Fruit fly (Drosophila melanogaster) whole organism, embryonic: ENCODE data around the gene CG3652.

Experiments used
- Ada2b ChIP-seq: fragments of 200-800 bp; sonication (Bioruptor generic); IDR thresholded peaks from 2 replicates; pipeline ENCODE4 v1.3.6; 2022; ENCODE audit warnings: missing biosample characterization, missing genetic modification characterization
- Adf1 ChIP-seq: fragments of 200-800 bp; sonication (Bioruptor generic); IDR thresholded peaks from 2 replicates; pipeline ENCODE4 v1.3.6; 2022; ENCODE audit warnings: missing biosample characterization, missing genetic modification characterization
- Aef1 ChIP-seq: fragments of 200-800 bp; sonication (Bioruptor generic); IDR thresholded peaks from 3 replicates; pipeline ENCODE4 v1.3.6; 2022; ENCODE audit warnings: missing biosample characterization, missing genetic modification characterization
- Bgb ChIP-seq: fragments of 200-800 bp; sonication (Bioruptor generic); IDR thresholded peaks from 2 replicates; pipeline ENCODE4 v1.3.6; 2022; ENCODE audit warnings: missing biosample characterization, missing genetic modification characterization; ENCODE audit not compliant: partially characterized antibody
- CG1024 ChIP-seq: fragments of 200-800 bp; sonication (Bioruptor generic); IDR thresholded peaks from 2 replicates; pipeline ENCODE4 v1.3.6; 2022; ENCODE audit warnings: missing biosample characterization, missing genetic modification characterization
- CG10431 ChIP-seq: fragments of 200-800 bp; sonication (Bioruptor generic); optimal IDR thresholded peaks from 3 replicates; lab custom pipeline; 2018; ENCODE audit warnings: missing biosample characterization, mild to moderate bottlenecking, missing genetic modification characterization
- CG12155 ChIP-seq: fragments of 200-800 bp; sonication (Bioruptor generic); optimal IDR thresholded peaks from 3 replicates; lab custom pipeline; 2016; ENCODE audit warnings: missing biosample characterization, missing genetic modification characterization
- CG13424 ChIP-seq: fragments of 200-800 bp; sonication (Bioruptor generic); optimal IDR thresholded peaks from 2 replicates; lab custom pipeline; 2019; ENCODE audit warnings: missing biosample characterization, mild to moderate bottlenecking, missing genetic modification characterization, moderate library complexity
- CG13624 ChIP-seq: fragments of 200-800 bp; sonication (Bioruptor generic); optimal IDR thresholded peaks from 2 replicates; lab custom pipeline; 2016; ENCODE audit warnings: missing biosample characterization, missing genetic modification characterization
- CG1529 ChIP-seq: fragments of 200-800 bp; sonication (Bioruptor generic); optimal IDR thresholded peaks from 3 replicates; lab custom pipeline; 2018; ENCODE audit warnings: missing biosample characterization, missing genetic modification characterization
- CG17186 ChIP-seq: fragments of 200-800 bp; sonication (Bioruptor generic); optimal IDR thresholded peaks from 3 replicates; lab custom pipeline; 2017; ENCODE audit warnings: missing biosample characterization, missing genetic modification reagents, missing genetic modification characterization
- CG2202 ChIP-seq: fragments of 200-800 bp; sonication (Bioruptor generic); optimal IDR thresholded peaks from 2 replicates; lab custom pipeline; 2018; ENCODE audit warnings: missing biosample characterization, mild to moderate bottlenecking, missing genetic modification characterization
- CG30431 ChIP-seq: fragments of 200-800 bp; sonication (Bioruptor generic); optimal IDR thresholded peaks from 2 replicates; lab custom pipeline; 2017; ENCODE audit warnings: missing biosample characterization, missing genetic modification characterization
- CG32532 ChIP-seq: fragments of 200-800 bp; sonication (Bioruptor generic); IDR thresholded peaks from 2 replicates; pipeline ENCODE4 v1.3.6; 2022; ENCODE audit warnings: missing biosample characterization, missing genetic modification characterization
- CG5245 ChIP-seq: fragments of 200-800 bp; sonication (Bioruptor generic); optimal IDR thresholded peaks from 3 replicates; lab custom pipeline; 2016; ENCODE audit warnings: missing biosample characterization, missing genetic modification characterization
- CG5953 ChIP-seq: fragments of 200-800 bp; sonication (Bioruptor generic); IDR thresholded peaks from 2 replicates; pipeline ENCODE4 v1.3.6; 2022; ENCODE audit warnings: missing biosample characterization, missing genetic modification characterization
- CG6654 ChIP-seq: fragments of 200-800 bp; sonication (Bioruptor generic); optimal IDR thresholded peaks from 2 replicates; lab custom pipeline; 2017; ENCODE audit warnings: missing biosample characterization, mild to moderate bottlenecking, missing genetic modification characterization
- CG6689 ChIP-seq: fragments of 200-800 bp; sonication (Bioruptor generic); IDR thresholded peaks from 2 replicates; pipeline ENCODE4 v1.3.6; 2022; ENCODE audit warnings: missing biosample characterization, missing genetic modification characterization
- CG7271 ChIP-seq: fragments of 200-800 bp; sonication (Bioruptor generic); optimal IDR thresholded peaks from 2 replicates; lab custom pipeline; 2018; ENCODE audit warnings: missing biosample characterization, mild to moderate bottlenecking, missing genetic modification characterization, moderate library complexity
- CG8089 ChIP-seq: fragments of 200-800 bp; sonication (Bioruptor generic); optimal IDR thresholded peaks from 3 replicates; lab custom pipeline; 2016; ENCODE audit warnings: missing biosample characterization, missing genetic modification characterization
- CG8388 ChIP-seq: fragments of 200-800 bp; sonication (Bioruptor generic); optimal IDR thresholded peaks from 2 replicates; lab custom pipeline; 2019; ENCODE audit warnings: missing biosample characterization, mild to moderate bottlenecking, missing genetic modification characterization, moderate library complexity
- CG9609 ChIP-seq: fragments of 200-800 bp; sonication (Bioruptor generic); optimal IDR thresholded peaks from 3 replicates; lab custom pipeline; 2016; ENCODE audit warnings: missing biosample characterization, missing genetic modification characterization
- D19B ChIP-seq: fragments of 200-800 bp; sonication (Bioruptor generic); optimal IDR thresholded peaks from 2 replicates; lab custom pipeline; 2017; ENCODE audit warnings: missing biosample characterization, mild to moderate bottlenecking, missing genetic modification characterization
- Dad ChIP-seq: fragments of 200-800 bp; sonication (Bioruptor generic); optimal IDR thresholded peaks from 3 replicates; lab custom pipeline; 2016; ENCODE audit warnings: missing biosample characterization, missing genetic modification characterization
- Dip2 ChIP-seq: fragments of 200-800 bp; sonication (Bioruptor generic); IDR thresholded peaks from 2 replicates; pipeline ENCODE4 v1.3.6; 2022; ENCODE audit warnings: missing biosample characterization, missing genetic modification characterization
- Dll ChIP-seq: fragments of 200-800 bp; sonication (Bioruptor generic); IDR thresholded peaks from 4 replicates; pipeline ENCODE4 v1.3.6; 2022; ENCODE audit warnings: missing biosample characterization, missing genetic modification characterization; ENCODE audit not compliant: partially characterized antibody
- Doc3 ChIP-seq: fragments of 200-800 bp; sonication (Bioruptor generic); IDR thresholded peaks from 3 replicates; pipeline ENCODE4 v1.3.6; 2022; ENCODE audit warnings: missing biosample characterization, missing genetic modification characterization; ENCODE audit not compliant: partially characterized antibody
- Fer1 ChIP-seq: fragments of 200-800 bp; sonication (Bioruptor generic); optimal IDR thresholded peaks from 2 replicates; lab custom pipeline; 2017; ENCODE audit warnings: missing biosample characterization, mild to moderate bottlenecking, missing genetic modification characterization
- Fer3 ChIP-seq: fragments of 200-800 bp; sonication (Bioruptor generic); optimal IDR thresholded peaks from 2 replicates; lab custom pipeline; 2018; ENCODE audit warnings: missing biosample characterization, mild to moderate bottlenecking, missing genetic modification characterization, moderate library complexity
- Hsf ChIP-seq: fragments of 200-800 bp; sonication (Bioruptor generic); optimal IDR thresholded peaks from 3 replicates; lab custom pipeline; 2016; ENCODE audit warnings: missing biosample characterization, missing genetic modification characterization
- Optix ChIP-seq: fragments of 200-800 bp; sonication (Bioruptor generic); IDR thresholded peaks from 3 replicates; pipeline ENCODE4 v1.3.6; 2022; ENCODE audit warnings: missing biosample characterization, missing genetic modification characterization
- Sin3A ChIP-seq: fragments of >200 bp; optimal IDR thresholded peaks from 2 replicates; lab custom pipeline; 2018
- Vsx1 ChIP-seq: fragments of 200-800 bp; sonication (Bioruptor generic); optimal IDR thresholded peaks from 2 replicates; lab custom pipeline; 2017; ENCODE audit warnings: missing biosample characterization, mild to moderate bottlenecking, missing genetic modification characterization, missing genetic modification reagents
- bbx ChIP-seq: fragments of 200-800 bp; sonication (Bioruptor generic); IDR thresholded peaks from 2 replicates; pipeline ENCODE4 v1.3.6; 2022; ENCODE audit warnings: missing biosample characterization, missing genetic modification characterization; ENCODE audit not compliant: partially characterized antibody
- btn ChIP-seq: fragments of 200-800 bp; sonication (Bioruptor generic); optimal IDR thresholded peaks from 2 replicates; lab custom pipeline; 2016; ENCODE audit warnings: missing biosample characterization, missing genetic modification characterization
- dm ChIP-seq: fragments of 200-800 bp; sonication (Bioruptor generic); optimal IDR thresholded peaks from 3 replicates; lab custom pipeline; 2016; ENCODE audit warnings: missing biosample characterization, missing genetic modification characterization
- gt ChIP-seq: fragments of 200-800 bp; sonication (Bioruptor generic); IDR thresholded peaks from 2 replicates; pipeline ENCODE4 v1.3.6; 2022; ENCODE audit warnings: missing biosample characterization, missing genetic modification characterization
- inv ChIP-seq: fragments of 200-800 bp; sonication (Bioruptor generic); IDR thresholded peaks from 2 replicates; pipeline ENCODE4 v1.3.6; 2022; ENCODE audit warnings: missing biosample characterization, missing genetic modification characterization; ENCODE audit not compliant: partially characterized antibody
- jigr1 ChIP-seq: fragments of 200-800 bp; sonication (Bioruptor generic); IDR thresholded peaks from 3 replicates; pipeline ENCODE4 v1.3.6; 2022; ENCODE audit warnings: missing biosample characterization, missing genetic modification characterization
- lmd ChIP-seq: fragments of 200-800 bp; sonication (Bioruptor generic); IDR thresholded peaks from 2 replicates; pipeline ENCODE4 v1.3.6; 2022; ENCODE audit warnings: missing biosample characterization, missing genetic modification characterization
- maf-S ChIP-seq: fragments of 200-800 bp; sonication (Bioruptor generic); optimal IDR thresholded peaks from 2 replicates; lab custom pipeline; 2016; ENCODE audit warnings: missing biosample characterization, missing genetic modification characterization
- nerfin-1 ChIP-seq: fragments of 200-800 bp; sonication (Bioruptor generic); optimal IDR thresholded peaks from 3 replicates; lab custom pipeline; 2019; ENCODE audit warnings: missing biosample characterization, mild to moderate bottlenecking, missing genetic modification characterization, moderate library complexity
- pho ChIP-seq: fragments of 200-800 bp; sonication (Bioruptor generic); optimal IDR thresholded peaks from 2 replicates; lab custom pipeline; 2016; ENCODE audit warnings: missing biosample characterization, missing genetic modification characterization
- pzg ChIP-seq: fragments of 200-800 bp; sonication (Bioruptor generic); optimal IDR thresholded peaks from 3 replicates; lab custom pipeline; 2018; ENCODE audit warnings: missing biosample characterization, mild to moderate bottlenecking, missing genetic modification characterization, moderate library complexity
- ro ChIP-seq: fragments of 200-800 bp; sonication (Bioruptor generic); IDR thresholded peaks from 2 replicates; pipeline ENCODE4 v1.3.6; 2022; ENCODE audit warnings: missing biosample characterization, missing genetic modification characterization
- row ChIP-seq: fragments of 200-800 bp; sonication (Bioruptor generic); IDR thresholded peaks from 3 replicates; pipeline ENCODE4 v1.3.6; 2022; ENCODE audit warnings: missing biosample characterization, missing genetic modification characterization
- schlank ChIP-seq: fragments of 200-800 bp; sonication (Bioruptor generic); optimal IDR thresholded peaks from 2 replicates; lab custom pipeline; 2018; ENCODE audit warnings: missing biosample characterization, mild to moderate bottlenecking, missing genetic modification characterization
- sens ChIP-seq: fragments of 200-800 bp; sonication (Bioruptor generic); peaks from one replicate; lab custom pipeline; 2016; ENCODE audit warnings: missing biosample characterization, missing genetic modification characterization
- slbo ChIP-seq: fragments of 200-800 bp; sonication (Bioruptor generic); IDR thresholded peaks from 2 replicates; pipeline ENCODE4 v1.3.6; 2022; ENCODE audit warnings: missing biosample characterization, missing genetic modification characterization
- slou ChIP-seq: fragments of 200-800 bp; sonication (Bioruptor generic); optimal IDR thresholded peaks from 3 replicates; lab custom pipeline; 2016; ENCODE audit warnings: missing biosample characterization, missing genetic modification characterization
- sna ChIP-seq: fragments of 200-800 bp; sonication (Bioruptor generic); IDR thresholded peaks from 2 replicates; pipeline ENCODE4 v1.3.6; 2022; ENCODE audit warnings: missing biosample characterization, missing genetic modification characterization; ENCODE audit not compliant: partially characterized antibody

CG3652 gene

DNA sequence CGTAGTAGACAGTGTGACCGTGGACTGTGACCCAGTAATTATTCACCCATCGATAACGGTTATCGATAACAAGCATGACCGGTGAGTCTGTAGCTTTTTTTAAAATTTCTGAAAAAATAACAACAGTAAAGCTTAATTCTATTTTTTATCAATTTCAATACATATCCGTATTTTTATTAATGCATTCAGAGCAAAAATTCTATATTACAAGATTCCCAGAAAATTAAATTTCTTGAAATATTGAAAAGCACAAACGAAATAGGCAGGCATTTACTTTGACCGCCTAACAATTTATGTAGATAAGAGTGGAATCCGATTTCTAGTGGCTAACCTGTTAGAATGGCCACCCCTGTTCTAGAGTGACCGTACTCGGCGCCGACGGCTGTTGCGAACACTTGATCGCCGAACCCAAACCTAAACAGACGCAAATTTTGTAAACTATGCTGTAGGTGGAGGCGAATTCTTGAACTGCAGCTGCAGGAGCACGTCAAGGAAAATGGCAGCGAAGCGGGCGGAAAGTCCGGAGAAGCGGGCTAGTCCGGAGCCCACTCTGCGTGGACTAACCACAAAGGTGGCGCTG, at the start of gene CG3652 (continued):
- TF ChIP-seq Dip2 (GFP tag; lab: Robert Waterston, UW) (no peak), pzg (GFP tag; lab: Kevin White, UChicago) (peak; percentile 47), lmd (GFP tag; lab: Robert Waterston, UW) (0 out of 2 replicates have a peak, but pooled peaks have one; percentile 20), schlank (tag; lab: Kevin White, UChicago) (no peak), btn (GFP tag; lab: Kevin White, UChicago) (no peak), Vsx1 (GFP tag; lab: Kevin White, UChicago) (no peak), CG5245 (GFP tag; lab: Kevin White, UChicago) (peak; percentile 0), Bgb (peak; percentile 29; the same call in 1 of the 2 replicates), CG13424 (peak; percentile 28), CG6689 (GFP tag; lab: Robert Waterston, UW) (no peak), CG6654 (GFP tag; lab: Kevin White, UChicago) (no peak), CG9609 (GFP tag; lab: Kevin White, UChicago) (peak; percentile 19), Dad (GFP tag; lab: Kevin White, UChicago) (peak; percentile 9), Optix (no peak), maf-S (peak; percentile 20), CG8388 (no peak), CG2202 (tag; lab: Kevin White, UChicago) (no peak), D19B (GFP tag; lab: Kevin White, UChicago) (no peak), CG1529 (GFP tag; lab: Kevin White, UChicago) (no peak), CG5953 (GFP tag; lab: Robert Waterston, UW) (no peak), inv (peak; percentile 38; the same call in 1 of the 2 replicates), Hsf (peak; percentile 43), Dll (GFP tag; lab: Robert Waterston, UW) (peak; percentile 62; the same call in 3 of the 4 replicates), CG13624 (no peak), gt (GFP tag; lab: Robert Waterston, UW) (no peak), sens (peak; percentile 87), slbo (GFP tag; lab: Robert Waterston, UW) (peak; percentile 43; the same call in 1 of the 2 replicates), ro (no peak), pho (GFP tag; lab: Kevin White, UChicago) (peak; percentile 37), dm (peak; percentile 2), row (peak; percentile 70), Fer3 (tag; lab: Kevin White, UChicago) (no peak), sna (peak; percentile 18; the same call in 1 of the 2 replicates), Sin3A (lab: Kevin White, UChicago) (peak; percentile 84), CG17186 (GFP tag; lab: Kevin White, UChicago) (peak; percentile 31), slou (GFP tag; lab: Kevin White, UChicago) (peak; percentile 27), CG7271 (no peak), Aef1 (GFP tag; lab: Robert Waterston, UW) (no peak), CG30431 (no peak), CG12155 (GFP tag; lab: Kevin White, UChicago) (peak; percentile 31), CG10431 (GFP tag; lab: Kevin White, UChicago) (no peak), Ada2b (GFP tag; lab: Robert Waterston, UW) (no peak), CG32532 (GFP tag; lab: Robert Waterston, UW) (0 out of 2 replicates have a peak, but pooled peaks have one; percentile 13), CG1024 (GFP tag; lab: Robert Waterston, UW) (no peak), Adf1 (GFP tag; lab: Robert Waterston, UW) (no peak), jigr1 (GFP tag; lab: Robert Waterston, UW) (no peak), Doc3 (GFP tag; lab: Robert Waterston, UW) (0 out of 3 replicates have a peak, but pooled peaks have one; percentile 21), bbx (GFP tag; lab: Robert Waterston, UW) (0 out of 2 replicates have a peak, but pooled peaks have one; percentile 14), Fer1 (GFP tag; lab: Kevin White, UChicago) (no peak), nerfin-1 (tag; lab: Kevin White, UChicago) (no peak), CG8089 (GFP tag; lab: Kevin White, UChicago) (no peak)
